Fruit fly (Drosophila melanogaster): ENCODE results near the gene Rac1.

The Rac1 gene

DNA sequence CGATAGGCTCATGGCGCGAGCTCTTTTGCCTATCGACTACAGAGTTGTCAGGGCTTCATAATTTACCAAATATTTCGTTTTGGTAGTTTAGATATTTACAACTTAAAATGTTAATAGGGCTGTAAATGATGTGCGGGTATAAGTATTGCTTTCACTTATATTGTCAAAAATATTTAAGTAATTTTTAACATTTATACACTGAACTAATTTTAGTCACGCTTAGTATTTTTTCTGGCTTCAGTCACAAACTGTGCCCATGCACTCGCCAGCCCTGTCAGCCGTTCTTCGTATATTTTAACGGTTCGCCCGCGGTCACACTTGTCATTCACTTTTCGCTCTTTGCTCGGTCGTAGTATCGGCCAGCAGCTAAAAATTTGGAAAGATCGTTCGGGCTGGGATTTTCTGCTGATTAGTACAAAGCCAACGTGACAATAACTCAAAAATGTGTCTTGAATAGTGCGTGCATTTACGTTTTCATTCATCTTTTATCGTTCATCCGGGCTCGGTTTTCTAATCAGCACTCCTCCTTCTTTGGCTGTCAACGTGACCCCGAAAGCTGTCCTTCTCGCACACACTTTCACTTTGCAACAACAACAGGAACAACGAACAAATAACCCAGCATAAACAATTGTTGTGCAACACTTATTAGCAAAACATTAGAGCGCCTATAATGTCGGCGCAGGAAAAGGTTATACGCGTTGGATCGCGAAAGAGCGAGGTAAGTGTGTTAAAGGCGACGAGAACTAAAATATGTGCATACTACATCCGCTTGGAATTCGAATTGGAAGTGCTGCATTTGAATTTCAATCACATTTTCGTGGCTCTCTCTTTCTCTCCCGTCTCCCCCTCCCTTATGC lies 32.3 kb upstream of the Rac1 start, which contains the start of the genes Hmbs and CG2211 (continued):
- peak; percentile 83 for TF ChIP-seq CG10979 (tag; optimal IDR thresholded peaks at IDR 0.05)
- peak; percentile 67 for TF ChIP-seq CG10959 (GFP tag; IDR thresholded peaks at IDR 0.05)
- peak; percentile 50 for TF ChIP-seq amos (GFP tag; IDR thresholded peaks at IDR 0.05; ENCODE audit: partially characterized antibody)
- peak; percentile 86 for TF ChIP-seq grau (tag; optimal IDR thresholded peaks at IDR 0.05)
- TF ChIP-seq unc-4 (GFP tag; IDR thresholded peaks at IDR 0.05; ENCODE audit: partially characterized antibody) = peak; percentile 48; the same call in 1 of the 2 replicates
- peak; percentile 77 for TF ChIP-seq Nf-YA (GFP tag; IDR thresholded peaks at IDR 0.05)
- peak; percentile 74; the same call in 2 of the 3 replicates for TF ChIP-seq CG11560 (tag; IDR thresholded peaks at IDR 0.05)
- peak; percentile 85 for TF ChIP-seq sisA (GFP tag; IDR thresholded peaks at IDR 0.05)
- peak; percentile 92 for TF ChIP-seq tin (GFP tag; optimal IDR thresholded peaks at IDR 0.05)
- TF ChIP-seq CG6854 (GFP tag; optimal IDR thresholded peaks at IDR 0.05) = peak; percentile 64
- TF ChIP-seq Rfx (GFP tag; IDR thresholded peaks at IDR 0.05) = peak; percentile 92
- peak; percentile 61 for TF ChIP-seq Neu2 (GFP tag; optimal IDR thresholded peaks at IDR 0.05; ENCODE audit: borderline replicate concordance)
- TF ChIP-seq Atf6 (GFP tag; IDR thresholded peaks at IDR 0.05) = peak; percentile 88
- peak; percentile 90 for TF ChIP-seq Camta (GFP tag; optimal IDR thresholded peaks at IDR 0.05)
- peak; percentile 90 for TF ChIP-seq HmgD (GFP tag; optimal IDR thresholded peaks at IDR 0.05)
- peak; percentile 73 for TF ChIP-seq D19A (tag; optimal IDR thresholded peaks at IDR 0.05)
- no peak for TF ChIP-seq CG4707 (GFP tag; optimal IDR thresholded peaks at IDR 0.05)
- TF ChIP-seq ranshi (GFP tag; IDR thresholded peaks at IDR 0.05) = peak; percentile 84
- no peak for TF ChIP-seq cad (GFP tag; optimal IDR thresholded peaks at IDR 0.05)
- TF ChIP-seq Stat92E (GFP tag; optimal IDR thresholded peaks at IDR 0.05) = peak in 1 of 3 experiments; percentile 60
- peak; percentile 91 for TF ChIP-seq Sin3A (optimal IDR thresholded peaks at IDR 0.05)
- peak; percentile 69 to 94 for TF ChIP-seq crp (GFP tag; optimal IDR thresholded peaks at IDR 0.05)
- TF ChIP-seq lov (optimal IDR thresholded peaks at IDR 0.05) = no peak
- peak; percentile 65; the same call in 1 of the 3 replicates for TF ChIP-seq lov (GFP tag; IDR thresholded peaks at IDR 0.05)
- no peak for TF ChIP-seq br (optimal IDR thresholded peaks at IDR 0.05)
- TF ChIP-seq Spps (tag; optimal IDR thresholded peaks at IDR 0.05) = peak; percentile 73
- peak; percentile 85 for TF ChIP-seq maf-S (GFP tag; optimal IDR thresholded peaks at IDR 0.05)
- peak; percentile 89 for TF ChIP-seq CG8944 (GFP tag; optimal IDR thresholded peaks at IDR 0.05)
- no peak for TF ChIP-seq CG7963 (GFP tag; IDR thresholded peaks at IDR 0.05; ENCODE audit: partially characterized antibody)
- TF ChIP-seq so (GFP tag; IDR thresholded peaks at IDR 0.05) = peak; percentile 79; the same call in 2 of the 3 replicates
- no peak for TF ChIP-seq cg (GFP tag; optimal IDR thresholded peaks at IDR 0.05)
- peak; percentile 90 for TF ChIP-seq kay (GFP tag; optimal IDR thresholded peaks at IDR 0.05)
- peak; percentile 88 for TF ChIP-seq CG16863 (GFP tag; optimal IDR thresholded peaks at IDR 0.05)
- peak; percentile 96 for TF ChIP-seq HmgZ (tag; optimal IDR thresholded peaks at IDR 0.05)
- TF ChIP-seq gsb (GFP tag; IDR thresholded peaks at IDR 0.05) = peak; percentile 50; the same call in 1 of the 2 replicates
- TF ChIP-seq zfh2 (GFP tag; optimal IDR thresholded peaks at IDR 0.05) = peak; percentile 89
- peak; percentile 90 for TF ChIP-seq CG2712 (tag; optimal IDR thresholded peaks at IDR 0.05)
- peak; percentile 52; the same call in 1 of the 3 replicates for TF ChIP-seq croc (GFP tag; conservative IDR thresholded peaks at IDR 0.05)
- TF ChIP-seq CG9876 (GFP tag; optimal IDR thresholded peaks at IDR 0.05) = peak; percentile 84
- peak; percentile 68 for TF ChIP-seq kni (GFP tag; optimal IDR thresholded peaks at IDR 0.05)
- peak; percentile 89 for TF ChIP-seq gem (tag; optimal IDR thresholded peaks at IDR 0.05)
- peak; percentile 87; the same call in 2 of the 3 replicates for TF ChIP-seq CG11456 (GFP tag; IDR thresholded peaks at IDR 0.05)
- TF ChIP-seq BEAF-32 (GFP tag; optimal IDR thresholded peaks at IDR 0.05) = peak; percentile 69
- TF ChIP-seq Six4 (GFP tag; optimal IDR thresholded peaks at IDR 0.05) = peak; percentile 85
- TF ChIP-seq CG1832 (GFP tag; optimal IDR thresholded peaks at IDR 0.05) = no peak
- TF ChIP-seq Jarid2 (GFP tag; optimal IDR thresholded peaks at IDR 0.05) = peak; percentile 64
- peak; percentile 82 for TF ChIP-seq Abd-B (GFP tag; optimal IDR thresholded peaks at IDR 0.05)
- TF ChIP-seq CG16813 (GFP tag; IDR thresholded peaks at IDR 0.05; ENCODE audit: partially characterized antibody) = peak; percentile 54
- TF ChIP-seq sug (tag; optimal IDR thresholded peaks at IDR 0.05) = peak; percentile 89

All from whole organism, embryonic.